Fruit fly (Drosophila melanogaster) whole organism, wandering third instar larva: ENCODE data around the gene CG2267.

Source experiments
- Abd-B ChIP-seq: fragments of >200 bp; optimal IDR thresholded peaks from 2 replicates; lab custom pipeline; 2017; ENCODE audit warnings: missing biosample characterization, missing genetic modification characterization
- CG32264 ChIP-seq: fragments of 200-800 bp; sonication (Bioruptor generic); optimal IDR thresholded peaks from 2 replicates; lab custom pipeline; 2016; ENCODE audit warnings: missing biosample characterization, missing genetic modification characterization
- CG9705 ChIP-seq: fragments of 200-800 bp; sonication (Bioruptor generic); optimal IDR thresholded peaks from 2 replicates; lab custom pipeline; 2018; ENCODE audit warnings: missing biosample characterization, mild to moderate bottlenecking, missing genetic modification characterization
- CrebA ChIP-seq: fragments of 200-800 bp; sonication (Bioruptor generic); optimal IDR thresholded peaks from 2 replicates; lab custom pipeline; 2016; ENCODE audit warnings: missing biosample characterization, mild to moderate bottlenecking, missing genetic modification characterization, borderline replicate concordance
- Dfd ChIP-seq: fragments of >200 bp; optimal IDR thresholded peaks from 2 replicates; lab custom pipeline; 2017; ENCODE audit warnings: missing biosample characterization, missing genetic modification characterization
- Dif ChIP-seq: fragments of 200-275, 200-300 bp; sonication (Bioruptor generic); optimal IDR thresholded peaks from 2 replicates; lab custom pipeline; 2018; ENCODE audit warnings: missing biosample characterization, missing genetic modification characterization; ENCODE audit not compliant: partially characterized antibody
- GATAd ChIP-seq: sonication (Bioruptor generic); optimal IDR thresholded peaks from 2 replicates; lab custom pipeline; 2016; ENCODE audit warnings: missing biosample characterization, missing genetic modification characterization
- HLH106 ChIP-seq: fragments of 200-800 bp; optimal IDR thresholded peaks from 3 replicates; lab custom pipeline; 2019; ENCODE audit warnings: missing biosample characterization, mild to moderate bottlenecking, missing genetic modification characterization, moderate library complexity
- Hnf4 ChIP-seq: fragments of 200-800 bp; sonication (Bioruptor generic); optimal IDR thresholded peaks from 2 replicates; lab custom pipeline; 2016; ENCODE audit warnings: missing biosample characterization, mild to moderate bottlenecking, missing genetic modification characterization
- Hr78 ChIP-seq: fragments of >200 bp; optimal IDR thresholded peaks from 2 replicates; lab custom pipeline; 2017; ENCODE audit warnings: missing biosample characterization, missing genetic modification characterization
- Hr83 ChIP-seq: fragments of 200-300 bp; sonication (Bioruptor generic); optimal IDR thresholded peaks from 2 replicates; lab custom pipeline; 2016; ENCODE audit warnings: missing biosample characterization, mild to moderate bottlenecking, missing genetic modification characterization, moderate library complexity; ENCODE audit not compliant: poor library complexity, severe bottlenecking
- Jra ChIP-seq: sonication (Bioruptor generic); optimal IDR thresholded peaks from 2 replicates; lab custom pipeline; 2016; ENCODE audit warnings: missing biosample characterization, missing genetic modification characterization
- Mio ChIP-seq: sonication (Bioruptor generic); optimal IDR thresholded peaks from 2 replicates; lab custom pipeline; 2016; ENCODE audit warnings: missing biosample characterization, missing genetic modification characterization
- Myc ChIP-seq: fragments of >200 bp; optimal IDR thresholded peaks from 2 replicates; lab custom pipeline; 2017
- N ChIP-seq: fragments of >200 bp; optimal IDR thresholded peaks from 2 replicates; lab custom pipeline; 2018; ENCODE audit warnings: missing biosample characterization, missing external identifiers, missing genetic modification characterization
- OdsH ChIP-seq: fragments of 200-800 bp; sonication (Bioruptor generic); optimal IDR thresholded peaks from 2 replicates; lab custom pipeline; 2016; ENCODE audit warnings: missing biosample characterization, mild to moderate bottlenecking, missing genetic modification characterization
- Rel ChIP-seq, 2 experiments: fragments of 200-800 bp; sonication (Bioruptor generic) in 1 of 2; optimal IDR thresholded peaks; 2 replicates in 1 of 2; 3 replicates in 1 of 2; lab custom pipeline; 2016 to 2019; ENCODE audit warnings: mild to moderate bottlenecking in 2 of 2, missing biosample characterization in 2 of 2, missing genetic modification characterization in 2 of 2, moderate library complexity in 1 of 2
- Sp1 ChIP-seq: fragments of 200-800 bp; sonication (Bioruptor generic); optimal IDR thresholded peaks from 3 replicates; lab custom pipeline; 2019; ENCODE audit warnings: missing biosample characterization, mild to moderate bottlenecking, missing genetic modification characterization, moderate library complexity
- Vsx2 ChIP-seq: fragments of 200-300, 225-300 bp; sonication (Bioruptor generic); optimal IDR thresholded peaks from 2 replicates; lab custom pipeline; 2018; ENCODE audit warnings: missing biosample characterization, missing genetic modification characterization; ENCODE audit not compliant: partially characterized antibody
- br ChIP-seq: fragments of 200-800 bp; sonication (Bioruptor generic); optimal IDR thresholded peaks from 2 replicates; lab custom pipeline; 2016; ENCODE audit warnings: missing biosample characterization, missing genetic modification characterization
- brk ChIP-seq: fragments of 200-800 bp; sonication (Bioruptor generic); optimal IDR thresholded peaks from 2 replicates; lab custom pipeline; 2016; ENCODE audit warnings: missing biosample characterization, mild to moderate bottlenecking, missing genetic modification characterization
- dl ChIP-seq, 2 experiments: fragments of 175-275, 200-275 bp in 1 of 2; fragments of 200-275 bp in 1 of 2; sonication (Bioruptor generic); optimal IDR thresholded peaks; lab custom pipeline; 2018; ENCODE audit warnings: mild to moderate bottlenecking in 2 of 2, missing biosample characterization in 2 of 2, missing genetic modification characterization in 2 of 2, moderate library complexity in 2 of 2; ENCODE audit not compliant: partially characterized antibody in 2 of 2, insufficient read depth in 1 of 2
- dmrt93B ChIP-seq: fragments of 200-800 bp; sonication (Bioruptor generic); optimal IDR thresholded peaks from 2 replicates; lab custom pipeline; 2018; ENCODE audit warnings: missing biosample characterization, mild to moderate bottlenecking, missing genetic modification characterization
- dsf ChIP-seq: sonication (Bioruptor generic); optimal IDR thresholded peaks from 2 replicates; lab custom pipeline; 2016; ENCODE audit warnings: missing biosample characterization, missing genetic modification characterization, borderline replicate concordance
- ey ChIP-seq: fragments of 200-800 bp; sonication (Bioruptor generic); optimal IDR thresholded peaks from 2 replicates; lab custom pipeline; 2016; ENCODE audit warnings: missing biosample characterization, missing genetic modification characterization
- foxo ChIP-seq, 2 experiments: fragments of 200-800 bp; sonication (Bioruptor generic); optimal IDR thresholded peaks; 2 replicates in 1 of 2; 3 replicates in 1 of 2; lab custom pipeline; 2016 to 2017; ENCODE audit warnings: missing biosample characterization in 2 of 2, missing genetic modification characterization in 2 of 2
- fru ChIP-seq: fragments of 200-800 bp; sonication (Bioruptor generic); optimal IDR thresholded peaks from 3 replicates; lab custom pipeline; 2016; ENCODE audit warnings: missing biosample characterization, mild to moderate bottlenecking, missing genetic modification characterization
- h ChIP-seq: fragments of 200-800 bp; sonication (Bioruptor generic); optimal IDR thresholded peaks from 3 replicates; lab custom pipeline; 2016; ENCODE audit warnings: missing biosample characterization, mild to moderate bottlenecking, missing genetic modification characterization
- jim ChIP-seq: fragments of 175-275, 200-325 bp; sonication (Bioruptor generic); optimal IDR thresholded peaks from 2 replicates; lab custom pipeline; 2016; ENCODE audit warnings: missing biosample characterization, mild to moderate bottlenecking, missing genetic modification characterization
- lola ChIP-seq: fragments of >200 bp; optimal IDR thresholded peaks from 2 replicates; lab custom pipeline; 2017; ENCODE audit warnings: missing biosample characterization, missing genetic modification characterization
- pan ChIP-seq: fragments of >200 bp; optimal IDR thresholded peaks from 2 replicates; lab custom pipeline; 2017
- psq ChIP-seq: fragments of 200-800 bp; sonication (Bioruptor generic); optimal IDR thresholded peaks from 3 replicates; lab custom pipeline; 2017; ENCODE audit warnings: missing biosample characterization, mild to moderate bottlenecking, missing genetic modification characterization, moderate library complexity
- rgr ChIP-seq: fragments of 200-800 bp; sonication (Bioruptor generic); optimal IDR thresholded peaks from 3 replicates; lab custom pipeline; 2016; ENCODE audit warnings: missing biosample characterization, mild to moderate bottlenecking, missing genetic modification characterization
- sage ChIP-seq: fragments of 200-800 bp; sonication (Bioruptor generic); optimal IDR thresholded peaks from 2 replicates; lab custom pipeline; 2016; ENCODE audit warnings: missing biosample characterization, mild to moderate bottlenecking, missing genetic modification characterization
- sv ChIP-seq: fragments of 200-800 bp; sonication (Bioruptor generic); optimal IDR thresholded peaks from 3 replicates; lab custom pipeline; 2016; ENCODE audit warnings: missing biosample characterization, missing genetic modification characterization
- tai ChIP-seq: sonication (Bioruptor generic); optimal IDR thresholded peaks from 2 replicates; lab custom pipeline; 2016; ENCODE audit warnings: missing biosample characterization, missing genetic modification characterization
- usp ChIP-seq: fragments of >200 bp; optimal IDR thresholded peaks from 2 replicates; lab custom pipeline; 2017; ENCODE audit warnings: missing biosample characterization, missing genetic modification characterization
- woc ChIP-seq: sonication (Bioruptor generic); optimal IDR thresholded peaks from 2 replicates; lab custom pipeline; 2016; ENCODE audit warnings: missing biosample characterization, mild to moderate bottlenecking, missing genetic modification characterization

The CG2267 gene

DNA sequence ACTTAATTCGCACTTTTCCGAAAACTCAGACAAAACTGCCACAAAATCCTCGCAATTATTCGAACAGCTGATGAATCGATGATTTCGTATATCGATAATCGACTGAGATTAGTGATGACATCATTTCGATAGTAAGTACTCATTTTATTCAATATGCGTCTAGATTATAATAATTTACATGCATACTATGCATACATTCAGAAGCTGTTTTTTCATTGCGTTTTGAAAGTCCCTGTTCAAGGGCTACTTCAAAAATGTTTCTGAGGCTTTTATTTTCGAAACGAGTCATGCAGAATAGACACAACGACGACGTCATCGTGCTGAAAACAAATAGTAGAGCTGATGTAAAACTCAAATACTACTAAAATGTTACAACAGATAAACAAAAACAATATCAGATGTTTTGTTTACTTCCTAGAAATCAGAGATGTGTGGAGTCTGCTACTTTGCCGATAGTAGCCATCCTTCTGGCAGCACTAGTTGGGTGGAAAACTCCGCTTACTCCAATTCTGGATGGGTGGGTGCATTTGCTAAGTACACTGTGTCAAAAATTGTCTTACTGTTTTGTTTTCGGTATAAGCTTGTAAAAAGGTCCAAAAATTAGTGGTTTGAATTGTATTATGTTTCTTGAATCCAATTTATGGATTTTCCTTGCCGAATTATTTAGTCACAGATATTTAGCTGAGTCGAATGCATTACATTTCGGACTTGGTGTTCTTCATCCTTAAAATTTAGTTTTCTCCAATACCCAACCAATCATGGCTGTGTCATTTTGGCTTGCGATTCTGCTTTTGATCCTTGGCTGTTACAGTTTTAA is 27.2 kb downstream of the CG2267 start, which contains the start of the genes CG2246 and CG31021 (continued):
- TF ChIP-seq CG9705 (GFP tag; lab: Kevin White, UChicago) = peak; percentile 22
- peak; percentile 2 for TF ChIP-seq dmrt93B (GFP tag; lab: Kevin White, UChicago)
- no peak for TF ChIP-seq Sp1 (GFP tag; lab: Kevin White, UChicago)
- TF ChIP-seq fru = peak; percentile 74
- TF ChIP-seq h (GFP tag; lab: Kevin White, UChicago) = peak; percentile 54
- no peak for TF ChIP-seq N (GFP tag; lab: Kevin White, UChicago)
- peak; percentile 10 for TF ChIP-seq brk (GFP tag; lab: Kevin White, UChicago)
- peak in 1 of 2 experiments; percentile 62 for TF ChIP-seq foxo (GFP tag; optimal IDR thresholded peaks at IDR 0.05; lab: Kevin White, UChicago)
- peak; percentile 49 for TF ChIP-seq rgr

DNA sequence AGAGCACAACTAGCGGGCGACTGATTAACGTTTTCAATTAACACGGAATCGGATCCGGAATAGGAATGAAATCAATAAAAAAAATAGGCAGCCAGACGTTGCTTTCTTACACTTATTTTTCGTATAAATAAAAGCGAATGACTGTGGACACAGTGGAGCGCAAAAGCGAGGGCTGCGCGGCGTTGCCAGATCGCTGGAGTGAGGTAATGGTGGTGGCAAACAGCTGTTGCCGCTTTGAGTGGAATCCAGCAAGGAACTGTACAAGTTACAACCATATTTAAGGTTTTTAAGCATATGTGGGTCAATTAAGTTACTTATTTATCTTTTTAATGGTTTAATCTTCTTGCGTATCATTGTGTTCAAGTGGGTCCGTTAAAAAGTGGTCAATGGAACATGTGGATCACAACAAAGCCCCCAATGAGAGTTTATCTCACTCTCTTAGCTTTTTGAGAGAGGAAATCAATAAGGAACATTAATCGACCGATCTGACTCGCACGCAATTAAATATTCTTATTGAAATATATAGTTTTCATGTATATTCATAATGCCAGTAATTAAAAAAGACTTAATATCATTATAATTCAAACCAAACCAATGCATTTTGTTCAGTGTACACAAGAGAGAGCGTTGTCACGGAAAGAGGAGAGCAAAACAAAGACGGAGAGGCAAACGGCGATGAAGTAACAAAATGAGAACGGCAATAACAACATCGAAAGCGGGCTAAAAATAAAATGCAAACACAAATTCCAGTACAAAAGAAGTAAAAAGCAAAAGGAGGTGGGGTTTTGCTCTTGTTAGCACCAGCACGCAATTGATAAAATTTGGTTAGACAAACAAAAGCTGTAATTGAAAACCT is 28.4 kb downstream of the CG2267 start:
- TF ChIP-seq ey (GFP tag; lab: Kevin White, UChicago) = peak; percentile 92
- TF ChIP-seq dl (GFP tag; optimal IDR thresholded peaks at IDR 0.05; lab: Kevin White, UChicago; ENCODE audit: insufficient read depth in 1 of 2, partially characterized antibody in 2 of 2) = no peak
- TF ChIP-seq Dfd = no peak
- peak; percentile 20 for TF ChIP-seq Rel (GFP tag; optimal IDR thresholded peaks at IDR 0.05; lab: Kevin White, UChicago)
- peak; percentile 62 for TF ChIP-seq Rel (tag; optimal IDR thresholded peaks at IDR 0.05; lab: Kevin White, UChicago)
- TF ChIP-seq CG32264 = peak; percentile 84
- TF ChIP-seq fru = peak; percentile 92
- no peak for TF ChIP-seq Vsx2
- peak; percentile 43 for TF ChIP-seq Dif (GFP tag; lab: Kevin White, UChicago)
- peak; percentile 96 for TF ChIP-seq h (GFP tag; lab: Kevin White, UChicago)
- no peak for TF ChIP-seq tai (GFP tag; lab: Kevin White, UChicago)
- TF ChIP-seq woc (GFP tag; lab: Kevin White, UChicago) = peak; percentile 65
- TF ChIP-seq Hr83 (GFP tag; lab: Kevin White, UChicago) = peak; percentile 48
- peak; percentile 67 to 95 for TF ChIP-seq foxo (GFP tag; optimal IDR thresholded peaks at IDR 0.05; lab: Kevin White, UChicago)
- TF ChIP-seq brk (GFP tag; lab: Kevin White, UChicago) = peak; percentile 84
- TF ChIP-seq GATAd (GFP tag; lab: Kevin White, UChicago) = no peak
- TF ChIP-seq rgr = peak; percentile 91
- peak; percentile 43 for TF ChIP-seq sv (GFP tag; lab: Kevin White, UChicago)
- peak; percentile 83 for TF ChIP-seq HLH106 (tag; lab: Kevin White, UChicago)
- peak; percentile 89 for TF ChIP-seq Hnf4 (GFP tag; lab: Kevin White, UChicago)
- TF ChIP-seq CG9705 (GFP tag; lab: Kevin White, UChicago) = peak; percentile 31
- no peak for TF ChIP-seq Mio (GFP tag; lab: Kevin White, UChicago)
- TF ChIP-seq Myc (lab: Kevin White, UChicago) = no peak
- peak; percentile 65 for TF ChIP-seq dsf
- TF ChIP-seq br (GFP tag; lab: Kevin White, UChicago) = peak; percentile 94
- TF ChIP-seq usp (GFP tag; lab: Kevin White, UChicago) = no peak
- TF ChIP-seq sage (GFP tag; lab: Kevin White, UChicago) = peak; percentile 87
- peak; percentile 90 for TF ChIP-seq OdsH (GFP tag; lab: Kevin White, UChicago)
- TF ChIP-seq Sp1 (GFP tag; lab: Kevin White, UChicago) = peak; percentile 84
- no peak for TF ChIP-seq lola (GFP tag; lab: Kevin White, UChicago)
- TF ChIP-seq psq = peak; percentile 96
- TF ChIP-seq Abd-B = no peak
- TF ChIP-seq dmrt93B (GFP tag; lab: Kevin White, UChicago) = peak; percentile 66
- no peak for TF ChIP-seq pan (lab: Kevin White, UChicago)
- peak; percentile 63 for TF ChIP-seq CrebA (GFP tag; lab: Kevin White, UChicago)
- peak; percentile 72 for TF ChIP-seq Jra (GFP tag; lab: Kevin White, UChicago)
- no peak for TF ChIP-seq N (GFP tag; lab: Kevin White, UChicago)
- no peak for TF ChIP-seq Hr78
- no peak for TF ChIP-seq jim (GFP tag; lab: Kevin White, UChicago)
